Worm (Caenorhabditis elegans): Measurements from ENCODE around the gene F54F2.9.

DNA sequence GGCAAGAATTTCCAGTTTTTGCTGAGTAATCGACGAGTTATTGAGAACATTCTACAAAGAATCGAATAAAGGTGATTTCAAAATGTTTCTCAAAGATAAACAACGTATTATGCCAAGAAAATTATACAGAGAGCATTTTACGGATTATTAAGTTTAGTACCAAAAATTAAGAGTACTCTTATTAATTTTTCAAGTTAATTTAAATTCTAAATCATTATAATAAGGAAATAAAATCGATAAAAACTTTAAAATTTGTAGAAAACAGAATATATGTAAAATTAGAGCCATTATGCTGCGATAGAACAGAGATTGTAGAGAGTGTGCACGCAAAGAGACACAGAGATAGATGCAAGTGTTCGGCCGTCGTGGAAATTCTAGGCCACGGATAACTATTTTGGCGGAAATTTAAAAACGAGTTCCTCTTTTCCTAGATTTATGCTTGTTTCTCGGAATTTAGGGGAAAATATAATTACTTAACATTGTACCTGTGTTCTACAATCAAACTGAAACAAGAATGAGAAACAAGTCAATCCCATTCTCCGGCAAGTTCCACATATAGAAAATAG, 23.5 kb upstream of the F54F2.9 start, which contains the start of gene F44E2.9:
- TF ChIP-seq nhr-28 (tag; optimal IDR thresholded peaks at IDR 0.05) = no peak
- no peak for TF ChIP-seq bed-3 (GFP tag; optimal IDR thresholded peaks at IDR 0.05)
- TF ChIP-seq lsy-2 (tag; optimal IDR thresholded peaks at IDR 0.05) = no peak
- no peak for TF ChIP-seq nhr-237 (tag; optimal IDR thresholded peaks at IDR 0.05)
